Fruit fly (Drosophila melanogaster) whole organism, adult: ENCODE results near the gene Prim1.

Experiments used
- CG11617 ChIP-seq: fragments of 200-800 bp; sonication (Bioruptor generic); optimal IDR thresholded peaks from 2 replicates; lab custom pipeline; 2017; ENCODE audit warnings: mild to moderate bottlenecking, missing biosample characterization, missing genetic modification reagents, missing genetic modification characterization
- CG12768 ChIP-seq: fragments of 200-800 bp; sonication (Bioruptor generic); optimal IDR thresholded peaks from 2 replicates; lab custom pipeline; 2017; ENCODE audit warnings: missing biosample characterization, missing genetic modification characterization, mild to moderate bottlenecking, moderate library complexity, missing genetic modification reagents
- CG14711 ChIP-seq: fragments of 200-800 bp; sonication (Bioruptor generic); optimal IDR thresholded peaks from 2 replicates; lab custom pipeline; 2018; ENCODE audit warnings: missing biosample characterization, mild to moderate bottlenecking, missing genetic modification characterization, moderate library complexity
- CG1620 ChIP-seq: fragments of 200-800 bp; sonication (Bioruptor generic); optimal IDR thresholded peaks from 2 replicates; lab custom pipeline; 2016; ENCODE audit warnings: missing biosample characterization, missing genetic modification characterization
- CG33017 ChIP-seq: fragments of 200-800 bp; sonication (Bioruptor generic); optimal IDR thresholded peaks from 2 replicates; lab custom pipeline; 2018; ENCODE audit warnings: missing biosample characterization, mild to moderate bottlenecking, missing genetic modification characterization, moderate library complexity
- CG5204 ChIP-seq: fragments of 200-800 bp; sonication (Bioruptor generic); optimal IDR thresholded peaks from 2 replicates; lab custom pipeline; 2016; ENCODE audit warnings: missing biosample characterization, missing genetic modification characterization
- CG7045 ChIP-seq: fragments of 200-800 bp; sonication (Bioruptor generic); optimal IDR thresholded peaks from 2 replicates; lab custom pipeline; 2017; ENCODE audit warnings: missing biosample characterization, mild to moderate bottlenecking, missing genetic modification characterization
- CG7101 ChIP-seq: fragments of 200-800 bp; sonication (Bioruptor generic); optimal IDR thresholded peaks from 2 replicates; lab custom pipeline; 2018; ENCODE audit warnings: missing biosample characterization, mild to moderate bottlenecking, missing genetic modification characterization, moderate library complexity
- Clk ChIP-seq: fragments of 200-800 bp; sonication (Bioruptor generic); optimal IDR thresholded peaks from 2 replicates; lab custom pipeline; 2017; ENCODE audit warnings: missing biosample characterization, missing genetic modification characterization
- Crg-1 ChIP-seq: fragments of 200-800 bp; sonication (Bioruptor generic); optimal IDR thresholded peaks from 2 replicates; lab custom pipeline; 2016; ENCODE audit warnings: missing biosample characterization, missing genetic modification characterization
- Hr96 ChIP-seq: fragments of 200-800 bp; sonication (Bioruptor generic); optimal IDR thresholded peaks from 2 replicates; lab custom pipeline; 2016; ENCODE audit warnings: missing biosample characterization, missing genetic modification characterization
- Mnt ChIP-seq: fragments of 200-800 bp; sonication (Bioruptor generic); optimal IDR thresholded peaks from 2 replicates; lab custom pipeline; 2016; ENCODE audit warnings: missing biosample characterization, mild to moderate bottlenecking, missing genetic modification characterization
- bab1 ChIP-seq: fragments of 200-800 bp; sonication (Bioruptor generic); optimal IDR thresholded peaks from 3 replicates; lab custom pipeline; 2019; ENCODE audit warnings: missing biosample characterization, mild to moderate bottlenecking, missing genetic modification characterization, moderate library complexity
- cic ChIP-seq: fragments of 200-800 bp; sonication (Bioruptor generic); optimal IDR thresholded peaks from 2 replicates; lab custom pipeline; 2017; ENCODE audit warnings: missing biosample characterization, mild to moderate bottlenecking, missing genetic modification characterization, moderate library complexity
- cnc ChIP-seq, 2 experiments: fragments of >200 bp; optimal IDR thresholded peaks; 2 replicates each; lab custom pipeline; 2017
- kay ChIP-seq: fragments of 200-800 bp; sonication (Bioruptor generic); peaks from one replicate; lab custom pipeline; 2016; ENCODE audit warnings: missing biosample characterization, missing genetic modification characterization, borderline replicate concordance
- ovo ChIP-seq: fragments of 200-800 bp; sonication (Bioruptor generic); optimal IDR thresholded peaks from 2 replicates; lab custom pipeline; 2016; ENCODE audit warnings: missing biosample characterization, missing genetic modification characterization
- pad ChIP-seq: fragments of 200-800 bp; sonication (Bioruptor generic); optimal IDR thresholded peaks from 3 replicates; lab custom pipeline; 2017; ENCODE audit warnings: missing biosample characterization, missing genetic modification characterization, mild to moderate bottlenecking, moderate library complexity, missing genetic modification reagents
- tj ChIP-seq: fragments of 200-800 bp; sonication (Bioruptor generic); optimal IDR thresholded peaks from 3 replicates; lab custom pipeline; 2017; ENCODE audit warnings: missing biosample characterization, mild to moderate bottlenecking, missing genetic modification characterization, moderate library complexity
- toe ChIP-seq: fragments of 200-800 bp; sonication (Bioruptor generic); optimal IDR thresholded peaks from 2 replicates; lab custom pipeline; 2016; ENCODE audit warnings: missing biosample characterization, missing genetic modification characterization

Gene Prim1

DNA sequence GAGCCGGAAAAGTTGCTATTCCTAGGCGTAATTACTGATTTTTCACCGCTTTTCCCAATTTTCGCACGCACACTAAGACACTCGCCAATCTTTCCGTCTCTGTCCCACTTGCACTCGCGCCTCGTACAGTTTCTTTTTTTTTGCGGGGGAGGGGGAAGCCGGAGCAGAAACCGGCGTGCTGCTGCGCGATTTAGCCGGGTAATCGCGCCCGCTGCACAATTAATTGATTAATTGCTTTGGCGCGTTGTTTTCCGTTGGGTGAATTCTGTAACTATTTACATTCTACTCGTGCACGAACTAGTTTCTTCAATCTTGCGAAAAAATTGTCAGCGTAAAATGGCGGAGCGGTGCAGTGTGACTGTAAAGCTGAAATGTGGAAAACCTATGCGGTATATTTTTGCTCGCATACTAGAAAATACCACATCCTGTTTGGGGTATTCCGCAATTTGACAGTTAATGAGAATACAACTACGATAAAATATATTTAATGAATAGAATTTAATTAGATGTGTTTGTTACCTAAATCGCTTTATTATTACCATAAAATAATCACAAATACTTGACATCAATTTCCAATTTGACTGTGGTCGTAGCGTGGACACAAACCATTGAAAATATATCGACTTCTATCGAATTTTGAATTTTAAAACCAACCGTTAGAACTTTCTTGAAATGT, 24.8 kb upstream of the Prim1 start, which contains the start of gene Cpsf6:
Cpsf6 (minus strand) TSS at position 362 of the 676 bp plus-strand sequence.
- TF ChIP-seq CG12768 (GFP tag; lab: Kevin White, UChicago) (no peak), Clk (GFP tag; lab: Kevin White, UChicago) (no peak), CG33017 (peak; percentile 13), CG11617 (GFP tag; lab: Kevin White, UChicago) (peak; percentile 25), cnc (optimal IDR thresholded peaks at IDR 0.05; lab: Kevin White, UChicago) (no peak), kay (GFP tag; lab: Kevin White, UChicago) (peak; percentile 71), pad (GFP tag; lab: Kevin White, UChicago) (peak; percentile 56), Crg-1 (GFP tag; lab: Kevin White, UChicago) (peak; percentile 51), Mnt (peak; percentile 74), CG14711 (tag; lab: Kevin White, UChicago) (peak; percentile 56), CG1620 (GFP tag; lab: Kevin White, UChicago) (peak; percentile 6), tj (GFP tag; lab: Kevin White, UChicago) (peak; percentile 62), Hr96 (GFP tag; lab: Kevin White, UChicago) (peak; percentile 2), bab1 (GFP tag; lab: Kevin White, UChicago) (peak; percentile 71), CG7101 (tag; lab: Kevin White, UChicago) (peak; percentile 34), ovo (peak; percentile 26), CG5204 (GFP tag; lab: Kevin White, UChicago) (no peak), toe (GFP tag; lab: Kevin White, UChicago) (peak; percentile 50), cic (GFP tag; lab: Kevin White, UChicago) (no peak), CG7045 (GFP tag; lab: Kevin White, UChicago) (no peak)

DNA sequence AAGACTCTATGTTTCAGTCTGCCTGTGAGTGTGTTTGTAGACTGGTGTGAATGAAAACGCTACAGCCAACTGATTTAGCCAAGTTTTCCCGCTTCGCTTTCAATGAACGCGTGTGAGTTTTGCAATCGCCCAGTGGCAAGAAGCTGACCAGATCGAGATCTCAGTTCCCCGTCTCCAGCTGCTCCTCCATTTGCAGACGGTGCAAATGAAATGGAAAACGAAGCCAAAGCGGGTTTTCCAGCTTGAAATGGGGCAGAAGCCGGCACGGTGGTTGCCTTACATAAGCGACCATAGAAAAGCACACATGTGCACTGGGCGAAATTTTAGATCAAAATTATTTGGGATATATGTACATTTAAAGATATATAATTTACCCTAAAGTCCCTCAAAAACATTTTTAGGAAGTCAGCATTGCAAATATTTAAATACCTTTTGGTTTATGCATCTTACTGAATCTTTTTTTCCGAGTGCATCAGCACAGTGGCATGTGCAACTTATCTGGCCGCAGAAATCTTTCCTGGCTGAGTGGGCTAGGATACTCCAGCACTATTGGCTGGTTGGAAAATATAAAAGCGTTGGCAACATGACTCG, 21.1 kb upstream of the Prim1 start, which contains the start of gene CG43059:
CG43059 (minus strand) TSS at position 51 of the 591 bp plus-strand sequence.
- TF ChIP-seq kay (GFP tag; lab: Kevin White, UChicago) = no peak

DNA sequence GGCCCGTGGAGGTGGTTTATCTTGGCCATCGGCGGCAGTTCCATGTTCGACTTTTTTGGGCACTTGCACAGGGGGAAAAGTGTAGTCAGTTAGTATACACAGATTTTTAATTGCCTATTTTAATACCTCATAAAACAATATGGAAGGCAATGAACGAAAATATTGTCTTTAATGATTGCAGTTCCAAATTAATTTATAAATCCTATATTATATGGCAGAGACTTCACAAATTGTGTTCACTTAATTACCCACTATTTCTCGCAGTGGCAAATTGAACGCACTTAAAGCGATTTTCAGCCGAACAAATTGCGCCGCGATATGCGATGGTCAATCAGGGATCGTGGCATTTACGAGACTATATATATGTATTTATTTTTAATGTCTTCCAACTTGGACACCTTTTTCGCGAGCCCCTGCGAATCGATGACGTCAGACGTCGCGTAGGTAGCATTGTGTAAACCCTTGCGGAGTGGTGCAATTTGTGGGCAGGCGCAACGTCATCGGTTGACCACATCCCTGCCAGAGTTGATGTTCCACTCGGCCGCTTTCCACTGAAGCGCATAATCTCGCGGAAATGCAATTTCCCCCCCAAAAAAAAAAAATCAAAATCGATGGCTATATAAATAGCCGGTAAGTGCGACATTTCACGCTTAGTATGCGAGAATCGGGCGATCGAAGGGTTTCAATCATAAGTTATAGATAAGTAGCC, 19.9 kb upstream of the Prim1 start, which contains the start of gene CG13670:
CG13670 (plus strand) TSS at position 659 of the 709 bp plus-strand sequence.
- TF ChIP-seq toe (GFP tag; lab: Kevin White, UChicago) = no peak
- no peak for TF ChIP-seq CG33017
- TF ChIP-seq cic (GFP tag; lab: Kevin White, UChicago) = no peak
- TF ChIP-seq Mnt = no peak

DNA sequence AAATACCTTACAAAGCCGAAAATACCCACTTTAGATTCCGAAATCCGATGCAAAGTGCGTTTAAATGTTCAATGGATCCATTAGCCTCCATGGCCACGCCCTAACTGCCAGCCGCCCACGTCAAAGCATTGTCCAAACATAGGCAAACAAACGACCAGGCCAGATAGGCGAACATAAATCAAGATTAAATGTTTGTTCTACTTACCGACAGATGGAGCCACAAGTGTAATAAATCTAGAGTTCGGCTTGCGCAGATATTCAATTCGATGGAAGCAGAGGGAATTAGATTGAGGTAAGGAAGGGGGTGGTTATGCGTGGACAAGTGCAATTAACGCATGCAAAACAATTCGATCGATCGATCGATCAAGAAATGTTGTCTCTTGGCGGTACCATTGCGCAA, 16.3 kb upstream of the Prim1 start:
- no peak for TF ChIP-seq ovo
- no peak for TF ChIP-seq pad (GFP tag; lab: Kevin White, UChicago)
- TF ChIP-seq kay (GFP tag; lab: Kevin White, UChicago) = no peak

DNA sequence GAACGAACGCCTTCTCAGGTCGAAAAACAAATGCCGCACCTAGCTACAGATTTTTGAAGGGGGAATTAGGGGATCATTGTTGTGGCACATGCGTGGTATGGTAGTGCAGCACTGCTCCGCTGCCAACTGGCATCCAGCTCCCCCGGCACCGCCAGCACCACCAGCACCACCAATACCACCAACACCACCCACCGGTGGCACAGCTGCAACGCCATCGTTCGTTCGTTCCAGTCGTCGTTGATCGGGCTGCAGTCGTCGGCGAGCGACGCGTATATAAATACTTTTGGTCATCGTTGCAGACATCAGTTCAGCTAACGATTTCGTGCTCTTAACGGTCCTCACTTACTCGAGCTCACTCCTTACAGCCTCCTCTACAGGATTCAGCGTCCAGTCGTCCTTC, 14.6 kb upstream of the Prim1 start, which contains the start of gene CG34461:
CG34461 (plus strand) TSS at position 301 of the 400 bp plus-strand sequence.
- TF ChIP-seq kay (GFP tag; lab: Kevin White, UChicago) = no peak
- no peak for TF ChIP-seq toe (GFP tag; lab: Kevin White, UChicago)
- no peak for TF ChIP-seq ovo
- no peak for TF ChIP-seq tj (GFP tag; lab: Kevin White, UChicago)
- TF ChIP-seq bab1 (GFP tag; lab: Kevin White, UChicago) = no peak
- no peak for TF ChIP-seq CG1620 (GFP tag; lab: Kevin White, UChicago)
- no peak for TF ChIP-seq pad (GFP tag; lab: Kevin White, UChicago)
- no peak for TF ChIP-seq Hr96 (GFP tag; lab: Kevin White, UChicago)
- TF ChIP-seq cic (GFP tag; lab: Kevin White, UChicago) = no peak
- no peak for TF ChIP-seq Mnt
- no peak for TF ChIP-seq CG7101 (tag; lab: Kevin White, UChicago)
- no peak for TF ChIP-seq CG14711 (tag; lab: Kevin White, UChicago)
- TF ChIP-seq CG11617 (GFP tag; lab: Kevin White, UChicago) = no peak
- TF ChIP-seq CG12768 (GFP tag; lab: Kevin White, UChicago) = no peak
- no peak for TF ChIP-seq Crg-1 (GFP tag; lab: Kevin White, UChicago)

DNA sequence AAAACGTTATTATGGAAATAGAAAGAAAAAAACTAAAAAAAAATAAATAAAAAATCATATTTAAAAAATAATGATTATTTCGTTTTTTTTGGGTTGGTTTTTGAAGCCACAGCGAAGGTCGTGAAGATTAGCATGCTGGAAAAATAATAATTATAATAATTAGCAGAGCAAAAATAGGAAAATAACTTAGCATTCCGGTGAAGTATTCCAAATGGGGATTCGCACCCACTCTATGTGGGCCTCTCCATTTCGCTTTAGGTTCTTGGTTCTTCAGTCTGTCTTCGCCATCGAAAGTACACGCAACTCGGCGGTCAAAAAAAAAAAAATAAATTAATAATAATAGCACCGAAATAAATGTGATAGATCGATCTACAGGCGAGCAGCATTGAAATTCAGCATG, 11.8 kb upstream of the Prim1 start, which contains the start of gene CG34462:
CG34462 (plus strand) TSS at position 301 of the 400 bp plus-strand sequence.
- TF ChIP-seq CG7101 (tag; lab: Kevin White, UChicago) (no peak), Crg-1 (GFP tag; lab: Kevin White, UChicago) (no peak), cic (GFP tag; lab: Kevin White, UChicago) (no peak), CG33017 (no peak), CG7045 (GFP tag; lab: Kevin White, UChicago) (no peak)
